Fruit fly (Drosophila melanogaster) whole organism, embryonic: ENCODE data around the gene Art9.

Experiments used
- Abd-B ChIP-seq: fragments of 200-800 bp; sonication (Bioruptor generic); optimal IDR thresholded peaks from 2 replicates; lab custom pipeline; 2018; ENCODE audit warnings: missing biosample characterization, mild to moderate bottlenecking, missing genetic modification characterization, moderate library complexity
- Adf1 ChIP-seq: fragments of 200-800 bp; sonication (Bioruptor generic); IDR thresholded peaks from 2 replicates; pipeline ENCODE4 v1.3.6; 2022; ENCODE audit warnings: missing biosample characterization, missing genetic modification characterization
- Atf-2 ChIP-seq: fragments of 200-800 bp; sonication (Bioruptor generic); optimal IDR thresholded peaks from 2 replicates; lab custom pipeline; 2016; ENCODE audit warnings: missing biosample characterization, missing genetic modification characterization
- C15 ChIP-seq: fragments of 200-800 bp; sonication (Bioruptor generic); IDR thresholded peaks from 3 replicates; pipeline ENCODE4 v1.3.6; 2022; ENCODE audit warnings: missing biosample characterization, missing genetic modification characterization
- CG10543 ChIP-seq: fragments of 200-800 bp; sonication (Bioruptor generic); optimal IDR thresholded peaks from 3 replicates; lab custom pipeline; 2017; ENCODE audit warnings: missing biosample characterization, mild to moderate bottlenecking, missing genetic modification characterization, moderate library complexity
- CG12942 ChIP-seq: fragments of 200-800 bp; sonication (Bioruptor generic); optimal IDR thresholded peaks from 3 replicates; lab custom pipeline; 2016; ENCODE audit warnings: missing biosample characterization, missing genetic modification characterization
- CG14860 ChIP-seq: fragments of 200-800 bp; sonication (Bioruptor generic); IDR thresholded peaks from 3 replicates; pipeline ENCODE4 v1.3.6; 2022; ENCODE audit warnings: missing biosample characterization, missing genetic modification characterization; ENCODE audit not compliant: partially characterized antibody
- CG16779 ChIP-seq: fragments of 200-800 bp; sonication (Bioruptor generic); IDR thresholded peaks from 2 replicates; pipeline ENCODE4 v1.3.6; 2022; ENCODE audit warnings: missing biosample characterization, missing genetic modification characterization
- CG17328 ChIP-seq: fragments of 200-800 bp; sonication (Bioruptor generic); IDR thresholded peaks from 2 replicates; pipeline ENCODE4 v1.3.6; 2022; ENCODE audit warnings: missing biosample characterization, missing genetic modification characterization
- CG17359 ChIP-seq: fragments of 200-800 bp; sonication (Bioruptor generic); optimal IDR thresholded peaks from 3 replicates; lab custom pipeline; 2018; ENCODE audit warnings: missing biosample characterization, mild to moderate bottlenecking, missing genetic modification characterization, moderate library complexity
- CG17568 ChIP-seq: fragments of 200-800 bp; sonication (Bioruptor generic); optimal IDR thresholded peaks from 2 replicates; lab custom pipeline; 2018; ENCODE audit warnings: missing biosample characterization, mild to moderate bottlenecking, missing genetic modification characterization, moderate library complexity
- CG17612 ChIP-seq: fragments of 200-800 bp; sonication (Bioruptor generic); IDR thresholded peaks from 2 replicates; pipeline ENCODE4 v1.3.6; 2022; ENCODE audit warnings: missing biosample characterization, missing genetic modification characterization
- CG30403 ChIP-seq: fragments of 200-800 bp; sonication (Bioruptor generic); optimal IDR thresholded peaks from 3 replicates; lab custom pipeline; 2016; ENCODE audit warnings: missing biosample characterization, missing genetic modification characterization
- CG34224 ChIP-seq: fragments of 200-800 bp; sonication (Bioruptor generic); IDR thresholded peaks from 3 replicates; pipeline ENCODE4 v1.3.6; 2022; ENCODE audit warnings: missing biosample characterization, missing genetic modification characterization; ENCODE audit not compliant: partially characterized antibody
- CG3847 ChIP-seq: fragments of 200-800 bp; sonication (Bioruptor generic); IDR thresholded peaks from 2 replicates; pipeline ENCODE4 v1.3.6; 2022; ENCODE audit warnings: missing biosample characterization, missing genetic modification characterization
- CG4617 ChIP-seq: fragments of 200-800 bp; sonication (Bioruptor generic); optimal IDR thresholded peaks from 3 replicates; lab custom pipeline; 2016; ENCODE audit warnings: missing biosample characterization, missing genetic modification characterization, borderline replicate concordance
- CG6854 ChIP-seq: fragments of 200-800 bp; sonication (Bioruptor generic); optimal IDR thresholded peaks from 3 replicates; lab custom pipeline; 2017; ENCODE audit warnings: missing biosample characterization, mild to moderate bottlenecking, missing genetic modification characterization
- CG7963 ChIP-seq: fragments of 200-800 bp; sonication (Bioruptor generic); IDR thresholded peaks from 3 replicates; pipeline ENCODE4 v1.3.6; 2022; ENCODE audit warnings: missing biosample characterization, missing genetic modification characterization; ENCODE audit not compliant: partially characterized antibody
- CG7987 ChIP-seq: fragments of 200-800 bp; sonication (Bioruptor generic); optimal IDR thresholded peaks from 2 replicates; lab custom pipeline; 2018; ENCODE audit warnings: missing biosample characterization, mild to moderate bottlenecking, missing genetic modification characterization, moderate library complexity
- CG9876 ChIP-seq: fragments of 200-800 bp; sonication (Bioruptor generic); optimal IDR thresholded peaks from 2 replicates; lab custom pipeline; 2016; ENCODE audit warnings: missing biosample characterization, missing genetic modification characterization
- Dp ChIP-seq: fragments of 200-800 bp; sonication (Bioruptor generic); optimal IDR thresholded peaks from 2 replicates; lab custom pipeline; 2018; ENCODE audit warnings: missing biosample characterization, mild to moderate bottlenecking, missing genetic modification characterization, moderate library complexity
- E2f2 ChIP-seq: fragments of 200-800 bp; sonication (Bioruptor generic); IDR thresholded peaks from 2 replicates; pipeline ENCODE4 v1.3.6; 2022; ENCODE audit warnings: missing biosample characterization, missing genetic modification characterization
- GATAe ChIP-seq: fragments of 200-800 bp; sonication (Bioruptor generic); conservative IDR thresholded peaks from 2 replicates; pipeline ENCODE4 v1.3.6; 2022; ENCODE audit warnings: missing biosample characterization, missing genetic modification characterization
- HmgZ ChIP-seq: fragments of 200-800 bp; sonication (Bioruptor generic); optimal IDR thresholded peaks from 2 replicates; lab custom pipeline; 2018; ENCODE audit warnings: missing biosample characterization, mild to moderate bottlenecking, missing genetic modification characterization
- Max ChIP-seq: fragments of 200-800 bp; sonication (Bioruptor generic); optimal IDR thresholded peaks from 2 replicates; lab custom pipeline; 2016; ENCODE audit warnings: missing biosample characterization, mild to moderate bottlenecking, missing genetic modification characterization
- NC2α ChIP-seq: fragments of 200-800 bp; sonication (Bioruptor generic); optimal IDR thresholded peaks from 2 replicates; lab custom pipeline; 2016; ENCODE audit warnings: missing biosample characterization, missing genetic modification characterization
- NK7.1 ChIP-seq: fragments of 200-800 bp; sonication (Bioruptor generic); optimal IDR thresholded peaks from 3 replicates; lab custom pipeline; 2016; ENCODE audit warnings: missing biosample characterization, missing genetic modification characterization
- Ptx1 ChIP-seq: fragments of 200-800 bp; sonication (Bioruptor generic); IDR thresholded peaks from 2 replicates; pipeline ENCODE4 v1.3.6; 2022; ENCODE audit warnings: missing biosample characterization, missing genetic modification characterization
- Rx ChIP-seq: fragments of 200-800 bp; sonication (Bioruptor generic); IDR thresholded peaks from 2 replicates; pipeline ENCODE4 v1.3.6; 2022; ENCODE audit warnings: missing biosample characterization, missing genetic modification characterization
- Spps ChIP-seq: fragments of 200-800 bp; sonication (Bioruptor generic); optimal IDR thresholded peaks from 2 replicates; lab custom pipeline; 2018; ENCODE audit warnings: missing biosample characterization, mild to moderate bottlenecking, missing genetic modification characterization
- Sry-δ ChIP-seq: fragments of 200-800 bp; sonication (Bioruptor generic); optimal IDR thresholded peaks from 2 replicates; lab custom pipeline; 2016; ENCODE audit warnings: missing biosample characterization, missing genetic modification characterization
- Taf1 ChIP-seq: fragments of 200-800 bp; sonication (Bioruptor generic); IDR thresholded peaks from 2 replicates; pipeline ENCODE4 v1.3.6; 2022; ENCODE audit warnings: missing biosample characterization, missing genetic modification characterization
- ap ChIP-seq: fragments of 200-800 bp; sonication (Bioruptor generic); IDR thresholded peaks from 2 replicates; pipeline ENCODE4 v1.3.6; 2022; ENCODE audit warnings: missing biosample characterization, missing genetic modification characterization
- bowl ChIP-seq: fragments of 200-800 bp; sonication (Bioruptor generic); IDR thresholded peaks from 2 replicates; pipeline ENCODE4 v1.3.6; 2022; ENCODE audit warnings: missing biosample characterization, missing genetic modification characterization
- dm ChIP-seq: fragments of 200-800 bp; sonication (Bioruptor generic); optimal IDR thresholded peaks from 3 replicates; lab custom pipeline; 2016; ENCODE audit warnings: missing biosample characterization, missing genetic modification characterization
- gcm2 ChIP-seq: fragments of 200-800 bp; sonication (Bioruptor generic); optimal IDR thresholded peaks from 2 replicates; lab custom pipeline; 2016; ENCODE audit warnings: missing biosample characterization, missing genetic modification characterization
- ham ChIP-seq: fragments of 200-800 bp; sonication (Bioruptor generic); IDR thresholded peaks from 2 replicates; pipeline ENCODE4 v1.3.6; 2022; ENCODE audit warnings: missing biosample characterization, missing genetic modification characterization
- hb ChIP-seq: fragments of 200-800 bp; sonication (Bioruptor generic); IDR thresholded peaks from 3 replicates; pipeline ENCODE4 v1.3.6; 2022; ENCODE audit warnings: missing biosample characterization, missing genetic modification characterization; ENCODE audit not compliant: partially characterized antibody
- hbn ChIP-seq: fragments of 200-800 bp; sonication (Bioruptor generic); IDR thresholded peaks from 2 replicates; pipeline ENCODE4 v1.3.6; 2022; ENCODE audit warnings: missing biosample characterization, missing genetic modification characterization; ENCODE audit not compliant: partially characterized antibody
- kah ChIP-seq: fragments of 200-800 bp; sonication (Bioruptor generic); optimal IDR thresholded peaks from 2 replicates; lab custom pipeline; 2018; ENCODE audit warnings: missing biosample characterization, mild to moderate bottlenecking, missing genetic modification characterization
- lbe ChIP-seq: fragments of 200-800 bp; sonication (Bioruptor generic); optimal IDR thresholded peaks from 2 replicates; lab custom pipeline; 2016; ENCODE audit warnings: missing biosample characterization, mild to moderate bottlenecking, missing genetic modification characterization
- mam ChIP-seq: fragments of 200-800 bp; sonication (Bioruptor generic); optimal IDR thresholded peaks from 3 replicates; lab custom pipeline; 2016; ENCODE audit warnings: missing biosample characterization, missing genetic modification characterization
- nerfin-2 ChIP-seq: fragments of 200-800 bp; sonication (Bioruptor generic); IDR thresholded peaks from 2 replicates; pipeline ENCODE4 v1.3.6; 2022; ENCODE audit warnings: missing biosample characterization, missing genetic modification characterization; ENCODE audit not compliant: partially characterized antibody
- nmo ChIP-seq: fragments of 200-800 bp; sonication (Bioruptor generic); optimal IDR thresholded peaks from 2 replicates; lab custom pipeline; 2018; ENCODE audit warnings: missing biosample characterization, mild to moderate bottlenecking, missing genetic modification characterization, moderate library complexity
- peb ChIP-seq: fragments of 200-800 bp; sonication (Bioruptor generic); IDR thresholded peaks from 2 replicates; pipeline ENCODE4 v1.3.6; 2022; ENCODE audit warnings: missing biosample characterization, missing genetic modification characterization
- pum ChIP-seq: fragments of 200-800 bp; sonication (Bioruptor generic); optimal IDR thresholded peaks from 2 replicates; lab custom pipeline; 2016; ENCODE audit warnings: missing biosample characterization, missing genetic modification characterization
- repo ChIP-seq: fragments of 200-800 bp; sonication (Bioruptor generic); optimal IDR thresholded peaks from 2 replicates; lab custom pipeline; 2016; ENCODE audit warnings: missing biosample characterization, missing genetic modification characterization
- salm ChIP-seq: fragments of 200-800 bp; sonication (Bioruptor generic); optimal IDR thresholded peaks from 2 replicates; lab custom pipeline; 2018; ENCODE audit warnings: missing biosample characterization, mild to moderate bottlenecking, missing genetic modification characterization
- trem ChIP-seq: fragments of 200-800 bp; optimal IDR thresholded peaks from 3 replicates; lab custom pipeline; 2019; ENCODE audit warnings: missing biosample characterization, mild to moderate bottlenecking, missing genetic modification characterization, moderate library complexity
- unc-4 ChIP-seq: fragments of 200-800 bp; sonication (Bioruptor generic); IDR thresholded peaks from 2 replicates; pipeline ENCODE4 v1.3.6; 2022; ENCODE audit warnings: missing biosample characterization, missing genetic modification characterization; ENCODE audit not compliant: partially characterized antibody
- usp ChIP-seq: fragments of >200 bp; optimal IDR thresholded peaks from 2 replicates; lab custom pipeline; 2017; ENCODE audit warnings: missing biosample characterization, missing genetic modification characterization

Gene Art9

dm6 chr3R:13971728-13972448, 28.6 kb upstream of the Art9 start (continued):
- TF ChIP-seq nerfin-2 (GFP tag; lab: Robert Waterston, UW) = no peak
- TF ChIP-seq CG10543 = no peak
- TF ChIP-seq ham (GFP tag; lab: Robert Waterston, UW) = no peak
- no peak for TF ChIP-seq CG34224 (GFP tag; lab: Robert Waterston, UW)
- TF ChIP-seq CG7987 (GFP tag; lab: Kevin White, UChicago) = no peak
- no peak for TF ChIP-seq CG17359 (tag; lab: Kevin White, UChicago)
- TF ChIP-seq Max (GFP tag; lab: Kevin White, UChicago) = no peak
- no peak for TF ChIP-seq CG30403 (GFP tag; lab: Kevin White, UChicago)
- no peak for TF ChIP-seq E2f2
- TF ChIP-seq Spps (tag; lab: Kevin White, UChicago) = no peak
- no peak for TF ChIP-seq Rx (GFP tag; lab: Robert Waterston, UW)
- no peak for TF ChIP-seq NC2α (GFP tag; lab: Kevin White, UChicago)
- TF ChIP-seq CG16779 = 0 out of 2 replicates have a peak, but pooled peaks have one; percentile 16
- no peak for TF ChIP-seq salm (tag; lab: Kevin White, UChicago)
- no peak for TF ChIP-seq CG3847 (GFP tag; lab: Robert Waterston, UW)
- TF ChIP-seq repo (GFP tag; lab: Kevin White, UChicago) = no peak
- TF ChIP-seq kah (GFP tag; lab: Kevin White, UChicago) = no peak
- no peak for TF ChIP-seq Taf1
- TF ChIP-seq trem (tag; lab: Kevin White, UChicago) = peak; percentile 10
- TF ChIP-seq ap = no peak
- no peak for TF ChIP-seq CG9876 (GFP tag; lab: Kevin White, UChicago)
- no peak for TF ChIP-seq hbn
- TF ChIP-seq bowl (GFP tag; lab: Robert Waterston, UW) = no peak
- no peak for TF ChIP-seq CG6854 (GFP tag; lab: Kevin White, UChicago)
- no peak for TF ChIP-seq Abd-B (GFP tag; lab: Kevin White, UChicago)
- no peak for TF ChIP-seq CG7963
- TF ChIP-seq peb (GFP tag; lab: Robert Waterston, UW) = no peak
- no peak for TF ChIP-seq CG17612 (GFP tag; lab: Robert Waterston, UW)
- no peak for TF ChIP-seq pum (GFP tag; lab: Kevin White, UChicago)
- no peak for TF ChIP-seq CG4617 (GFP tag; lab: Kevin White, UChicago)
- TF ChIP-seq CG12942 (GFP tag; lab: Kevin White, UChicago) = no peak
- TF ChIP-seq unc-4 (GFP tag; lab: Robert Waterston, UW) = no peak
- TF ChIP-seq GATAe (GFP tag; lab: Robert Waterston, UW) = no peak
- no peak for TF ChIP-seq C15 (GFP tag; lab: Robert Waterston, UW)
- no peak for TF ChIP-seq CG14860 (GFP tag; lab: Robert Waterston, UW)
- TF ChIP-seq hb (GFP tag; lab: Robert Waterston, UW) = no peak
- TF ChIP-seq gcm2 = no peak
- no peak for TF ChIP-seq Sry-δ (GFP tag; lab: Kevin White, UChicago)
- TF ChIP-seq NK7.1 (GFP tag; lab: Kevin White, UChicago) = no peak
- TF ChIP-seq dm (GFP tag; lab: Kevin White, UChicago) = no peak
- TF ChIP-seq lbe (GFP tag; lab: Kevin White, UChicago) = no peak
- no peak for TF ChIP-seq Adf1 (GFP tag; lab: Robert Waterston, UW)
- no peak for TF ChIP-seq HmgZ (tag; lab: Kevin White, UChicago)
- no peak for TF ChIP-seq Dp (GFP tag; lab: Kevin White, UChicago)
- TF ChIP-seq nmo (GFP tag; lab: Kevin White, UChicago) = peak; percentile 12
- no peak for TF ChIP-seq Atf-2 (GFP tag; lab: Kevin White, UChicago)
- TF ChIP-seq usp (GFP tag; lab: Kevin White, UChicago) = no peak
- no peak for TF ChIP-seq CG17328 (GFP tag; lab: Robert Waterston, UW)
- TF ChIP-seq mam = no peak
- no peak for TF ChIP-seq CG17568 (GFP tag; lab: Kevin White, UChicago)
- peak; percentile 16; the same call in 1 of the 2 replicates for TF ChIP-seq Ptx1 (GFP tag; lab: Robert Waterston, UW)
